Fruit fly (Drosophila melanogaster) whole organism, prepupa: ENCODE data around the gene Cortactin.

Experiments used
- CG10631 ChIP-seq: fragments of 200-800 bp; sonication (Bioruptor generic); optimal IDR thresholded peaks from 2 replicates; lab custom pipeline; 2016; ENCODE audit warnings: missing biosample characterization, missing genetic modification characterization
- CG11762 ChIP-seq: fragments of 200-800 bp; sonication (Bioruptor generic); optimal IDR thresholded peaks from 3 replicates; lab custom pipeline; 2016; ENCODE audit warnings: missing biosample characterization, missing genetic modification characterization; ENCODE audit not compliant: insufficient read depth
- CG16779 ChIP-seq: fragments of 200-800 bp; sonication (Bioruptor generic); optimal IDR thresholded peaks from 3 replicates; lab custom pipeline; 2017; ENCODE audit warnings: missing biosample characterization, mild to moderate bottlenecking, missing genetic modification characterization
- CG8119 ChIP-seq: fragments of 200-800 bp; sonication (Bioruptor generic); IDR thresholded peaks from 3 replicates; pipeline ENCODE4 v1.3.6; 2022; ENCODE audit warnings: missing biosample characterization, missing genetic modification characterization
- Hr39 ChIP-seq: fragments of 200-800 bp; sonication (Bioruptor generic); optimal IDR thresholded peaks from 2 replicates; lab custom pipeline; 2016; ENCODE audit warnings: missing biosample characterization, missing genetic modification characterization
- Lpt ChIP-seq: fragments of 200-800 bp; sonication (Bioruptor generic); optimal IDR thresholded peaks from 3 replicates; lab custom pipeline; 2016; ENCODE audit warnings: missing biosample characterization, missing genetic modification characterization
- Sox102F ChIP-seq: fragments of 200-800 bp; sonication (Bioruptor generic); optimal IDR thresholded peaks from 2 replicates; lab custom pipeline; 2016; ENCODE audit warnings: missing biosample characterization, mild to moderate bottlenecking, missing genetic modification characterization
- Sox15 ChIP-seq: fragments of 200-800 bp; sonication (Bioruptor generic); optimal IDR thresholded peaks from 3 replicates; lab custom pipeline; 2016; ENCODE audit warnings: missing biosample characterization, missing genetic modification characterization
- eg ChIP-seq: fragments of 200-800 bp; sonication (Bioruptor generic); IDR thresholded peaks from 3 replicates; pipeline ENCODE4 v1.3.6; 2022; ENCODE audit warnings: missing biosample characterization, missing genetic modification characterization
- esn ChIP-seq: fragments of 200-800 bp; sonication (Bioruptor generic); optimal IDR thresholded peaks from 2 replicates; lab custom pipeline; 2016; ENCODE audit warnings: missing biosample characterization, mild to moderate bottlenecking, missing genetic modification characterization, moderate library complexity
- topi ChIP-seq: fragments of 200-800 bp; sonication (Bioruptor generic); optimal IDR thresholded peaks from 3 replicates; lab custom pipeline; 2016; ENCODE audit warnings: missing biosample characterization, missing genetic modification characterization

- TF ChIP-seq eg (GFP tag; lab: Robert Waterston, UW) (no peak), Sox102F (GFP tag; lab: Kevin White, UChicago) (no peak), Lpt (GFP tag; lab: Kevin White, UChicago) (no peak), CG16779 (tag; lab: Kevin White, UChicago) (no peak), CG8119 (GFP tag; lab: Robert Waterston, UW) (no peak), esn (GFP tag; lab: Kevin White, UChicago) (no peak), Sox15 (GFP tag; lab: Kevin White, UChicago) (no peak), CG11762 (GFP tag; lab: Kevin White, UChicago) (no peak), topi (no peak), Hr39 (GFP tag; lab: Kevin White, UChicago) (no peak), CG10631 (GFP tag; lab: Kevin White, UChicago) (no peak)
These were observed 7.8 kb upstream of the Cortactin start for dm6 chr3R:21071943-21072500.
